Worm (Caenorhabditis elegans) whole organism, L1 larva: Measurements from ENCODE around the gene dyn-1.

Experiments used
- C34B4.2 ChIP-seq: sonication (generic microtip); optimal IDR thresholded peaks from 2 replicates; lab custom pipeline; 2017; ENCODE audit warnings: mild to moderate bottlenecking, missing genetic modification characterization, missing compliant biosample characterization
- aly-2 ChIP-seq: fragments of 150-350 bp; optimal IDR thresholded peaks from 2 replicates; lab custom pipeline; 2014; ENCODE audit warnings: missing biosample characterization, missing genetic modification characterization
- ama-1 ChIP-seq: fragments of 150-350 bp; optimal IDR thresholded peaks from 2 replicates; lab custom pipeline; 2014
- ceh-8 ChIP-seq: fragments of 200-800 bp; sonication (Bioruptor generic); optimal IDR thresholded peaks from 2 replicates; lab custom pipeline; 2018; ENCODE audit warnings: mild to moderate bottlenecking, missing genetic modification characterization, moderate library complexity, missing compliant biosample characterization
- ceh-82 ChIP-seq, 3 experiments: fragments of 150-350 bp in 1 of 3; sonication (generic microtip) in 2 of 3; optimal IDR thresholded peaks; 2 replicates each; lab custom pipeline; 2014 to 2017; ENCODE audit warnings: missing biosample characterization in 3 of 3, missing genetic modification characterization in 3 of 3
- dpl-1 ChIP-seq, 3 experiments: fragments of 150-350 bp in 2 of 3; sonication (generic microtip) in 1 of 3; optimal IDR thresholded peaks; 2 replicates each; lab custom pipeline; 2014 to 2017; ENCODE audit warnings: missing biosample characterization in 3 of 3, missing genetic modification characterization in 3 of 3, missing genetic modification reagents in 3 of 3
- dsc-1 ChIP-seq: sonication (generic microtip); optimal IDR thresholded peaks from 2 replicates; lab custom pipeline; 2016; ENCODE audit warnings: mild to moderate bottlenecking, missing genetic modification characterization, missing compliant biosample characterization
- efl-1 ChIP-seq, 4 experiments: fragments of 150-350 bp; optimal IDR thresholded peaks in 3 of 4; peaks in 1 of 4; 1 replicate in 1 of 4; 2 replicates in 3 of 4; lab custom pipeline; 2014; ENCODE audit warnings: missing biosample characterization in 2 of 4, missing genetic modification characterization in 2 of 4, missing genetic modification reagents in 2 of 4
- fkh-8 ChIP-seq: sonication (generic microtip); optimal IDR thresholded peaks from 2 replicates; lab custom pipeline; 2016; ENCODE audit warnings: mild to moderate bottlenecking, missing genetic modification characterization, missing compliant biosample characterization
- grh-1 ChIP-seq: fragments of 200-800 bp; sonication (Bioruptor generic); IDR thresholded peaks from 2 replicates; pipeline ENCODE4 v1.3.6; 2022; ENCODE audit warnings: missing genetic modification reagents, missing genetic modification characterization, missing compliant biosample characterization
- hlh-17 ChIP-seq: fragments of 200-800 bp; sonication (Bioruptor generic); optimal IDR thresholded peaks from 2 replicates; lab custom pipeline; 2018; ENCODE audit warnings: missing genetic modification characterization, mild to moderate bottlenecking, missing compliant biosample characterization, moderate library complexity, borderline replicate concordance
- hlh-4 ChIP-seq: sonication (generic microtip); optimal IDR thresholded peaks from 2 replicates; lab custom pipeline; 2016; ENCODE audit warnings: mild to moderate bottlenecking, missing genetic modification characterization, missing compliant biosample characterization
- irx-1 ChIP-seq: sonication (generic microtip); optimal IDR thresholded peaks from 2 replicates; lab custom pipeline; 2016; ENCODE audit warnings: missing genetic modification characterization, missing compliant biosample characterization
- jun-1 ChIP-seq: fragments of 150-350 bp; optimal IDR thresholded peaks from 2 replicates; lab custom pipeline; 2014; ENCODE audit warnings: missing biosample characterization, missing genetic modification reagents, missing genetic modification characterization
- lin-13 ChIP-seq: fragments of 150-350 bp; optimal IDR thresholded peaks from 2 replicates; lab custom pipeline; 2014; ENCODE audit warnings: missing biosample characterization, missing genetic modification reagents, missing genetic modification characterization
- lin-14 ChIP-seq: fragments of 200-800 bp; sonication (Bioruptor generic); optimal IDR thresholded peaks from 2 replicates; lab custom pipeline; 2018; ENCODE audit warnings: mild to moderate bottlenecking, missing genetic modification characterization, moderate library complexity, missing compliant biosample characterization
- lin-39 ChIP-seq: fragments of 150-350 bp; optimal IDR thresholded peaks from 2 replicates; lab custom pipeline; 2014; ENCODE audit warnings: missing biosample characterization, missing genetic modification reagents, missing genetic modification characterization
- lir-3 ChIP-seq: sonication (generic microtip); optimal IDR thresholded peaks from 2 replicates; lab custom pipeline; 2016; ENCODE audit warnings: mild to moderate bottlenecking, missing genetic modification characterization, moderate library complexity, missing compliant biosample characterization; ENCODE audit not compliant: poor library complexity
- lsy-2 ChIP-seq, 2 experiments: fragments of 150-350 bp; optimal IDR thresholded peaks; 2 replicates each; lab custom pipeline; 2014; ENCODE audit warnings: missing biosample characterization in 2 of 2, missing genetic modification characterization in 2 of 2
- mdl-1 ChIP-seq, 2 experiments: fragments of 150-350 bp; optimal IDR thresholded peaks; 2 replicates each; lab custom pipeline; 2014 to 2017; ENCODE audit warnings: missing biosample characterization in 2 of 2, missing genetic modification characterization in 2 of 2, inconsistent platforms in 1 of 2
- mep-1 ChIP-seq: fragments of 150-350 bp; optimal IDR thresholded peaks from 2 replicates; lab custom pipeline; 2014; ENCODE audit warnings: missing biosample characterization, missing genetic modification characterization
- nhr-11 ChIP-seq: fragments of 150-350 bp; optimal IDR thresholded peaks from 2 replicates; lab custom pipeline; 2014; ENCODE audit warnings: missing biosample characterization, missing genetic modification characterization
- nhr-12 ChIP-seq: sonication (generic microtip); optimal IDR thresholded peaks from 2 replicates; lab custom pipeline; 2017; ENCODE audit warnings: missing biosample characterization, missing genetic modification characterization
- nhr-20 ChIP-seq: sonication (generic microtip); optimal IDR thresholded peaks from 2 replicates; lab custom pipeline; 2016; ENCODE audit warnings: mild to moderate bottlenecking, missing genetic modification characterization, missing compliant biosample characterization
- nhr-28 ChIP-seq: fragments of 150-350 bp; optimal IDR thresholded peaks from 2 replicates; lab custom pipeline; 2014; ENCODE audit warnings: missing biosample characterization, missing genetic modification characterization
- nhr-71 ChIP-seq: sonication (generic microtip); optimal IDR thresholded peaks from 2 replicates; lab custom pipeline; 2016; ENCODE audit warnings: mild to moderate bottlenecking, missing genetic modification characterization, moderate library complexity, missing compliant biosample characterization
- nhr-84 ChIP-seq: sonication (generic microtip); optimal IDR thresholded peaks from 2 replicates; lab custom pipeline; 2017; ENCODE audit warnings: missing biosample characterization, missing genetic modification characterization
- nhr-85 ChIP-seq: sonication (generic microtip); peaks from one replicate; lab custom pipeline; 2016; ENCODE audit warnings: missing genetic modification characterization, inconsistent platforms, missing compliant biosample characterization
- pqm-1 ChIP-seq: sonication (generic microtip); optimal IDR thresholded peaks from 3 replicates; lab custom pipeline; 2017; ENCODE audit warnings: missing biosample characterization, missing genetic modification characterization
- rnt-1 ChIP-seq: sonication (generic microtip); optimal IDR thresholded peaks from 2 replicates; lab custom pipeline; 2016; ENCODE audit warnings: mild to moderate bottlenecking, missing genetic modification characterization, moderate library complexity, missing compliant biosample characterization
- skn-1 ChIP-seq: fragments of 150-350 bp; optimal IDR thresholded peaks from 2 replicates; lab custom pipeline; 2014; ENCODE audit warnings: missing biosample characterization, missing genetic modification characterization
- snpc-4 ChIP-seq: fragments of 150-350 bp; optimal IDR thresholded peaks from 2 replicates; lab custom pipeline; 2014; ENCODE audit warnings: missing biosample characterization, missing genetic modification characterization
- sup-37 ChIP-seq: fragments of 200-800 bp; sonication (Bioruptor generic); optimal IDR thresholded peaks from 2 replicates; lab custom pipeline; 2018; ENCODE audit warnings: mild to moderate bottlenecking, missing genetic modification characterization, missing compliant biosample characterization
- swsn-7 ChIP-seq: sonication (generic microtip); optimal IDR thresholded peaks from 2 replicates; lab custom pipeline; 2016; ENCODE audit warnings: missing genetic modification characterization, missing compliant biosample characterization
- unc-86 ChIP-seq: sonication (generic microtip); optimal IDR thresholded peaks from 2 replicates; lab custom pipeline; 2016; ENCODE audit warnings: missing genetic modification characterization, missing compliant biosample characterization
- vab-15 ChIP-seq: sonication (generic microtip); optimal IDR thresholded peaks from 2 replicates; lab custom pipeline; 2017; ENCODE audit warnings: missing genotype, mild to moderate bottlenecking, missing genetic modification characterization, missing compliant biosample characterization
- zip-4 ChIP-seq: fragments of 200-800 bp; sonication (Bioruptor generic); optimal IDR thresholded peaks from 2 replicates; lab custom pipeline; 2018; ENCODE audit warnings: mild to moderate bottlenecking, missing genetic modification characterization, moderate library complexity, missing compliant biosample characterization
- ztf-11 ChIP-seq, 2 experiments: sonication (generic microtip); optimal IDR thresholded peaks; 2 replicates each; lab custom pipeline; 2016 to 2017; ENCODE audit warnings: missing genetic modification characterization in 2 of 2, missing biosample characterization in 1 of 2, missing compliant biosample characterization in 1 of 2
- ztf-4 ChIP-seq: fragments of 150-350 bp; optimal IDR thresholded peaks from 2 replicates; lab custom pipeline; 2014; ENCODE audit warnings: missing biosample characterization, missing genetic modification characterization

The dyn-1 gene

DNA sequence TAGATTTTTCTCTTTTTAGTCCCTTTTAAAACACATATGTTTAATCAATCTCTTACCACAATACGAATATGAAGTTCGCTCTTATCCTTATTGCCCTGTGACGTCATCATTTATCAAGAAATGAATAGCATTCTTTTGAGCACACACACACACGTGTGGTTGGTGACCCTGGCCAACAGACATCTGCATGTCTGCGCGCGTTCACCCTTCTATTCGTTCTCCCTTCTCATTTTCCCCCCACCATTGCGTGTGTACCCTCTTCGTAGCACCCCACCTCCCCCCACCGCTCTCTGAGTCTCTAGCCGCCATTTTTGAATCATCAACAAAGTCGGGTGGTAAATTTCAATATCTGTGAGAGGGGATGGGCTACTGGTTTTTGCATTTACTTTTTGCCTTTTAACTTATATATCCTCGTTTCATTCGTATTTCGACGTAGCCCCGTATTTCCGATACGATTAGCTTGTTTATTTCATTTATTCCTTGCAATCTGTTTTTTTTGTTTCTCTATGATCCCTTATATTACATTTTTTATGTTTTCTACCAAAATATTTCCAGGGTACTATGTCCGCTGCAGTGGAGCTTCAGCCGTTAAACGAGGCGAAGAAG is 31.9 kb downstream of the dyn-1 start, which contains the start of gene ent-2:
ent-2 (plus strand) TSS at position 556 of the 606 bp plus-strand sequence.
- TF ChIP-seq fkh-8 (tag; lab: Kevin White, UChicago) = peak; percentile 86
- peak; percentile 58 for TF ChIP-seq dsc-1 (tag; lab: Kevin White, UChicago)
- no peak for TF ChIP-seq ztf-4 (tag; lab: Kevin White, UChicago)
- peak in 1 of 3 experiments; percentile 17 for TF ChIP-seq dpl-1 (GFP tag; optimal IDR thresholded peaks at IDR 0.05; lab: Kevin White, UChicago)
- no peak for TF ChIP-seq lir-3 (tag; lab: Kevin White, UChicago)
- peak in 1 of 2 experiments; percentile 31 for TF ChIP-seq mdl-1 (tag; optimal IDR thresholded peaks at IDR 0.05; lab: Kevin White, UChicago)
- TF ChIP-seq lin-14 (GFP tag; lab: Kevin White, UChicago) = peak; percentile 75
- no peak for TF ChIP-seq irx-1 (tag; lab: Kevin White, UChicago)
- no peak for TF ChIP-seq lin-13 (GFP tag; lab: Kevin White, UChicago)
- TF ChIP-seq lsy-2 (tag; optimal IDR thresholded peaks at IDR 0.05; lab: Kevin White, UChicago) = peak in 1 of 2 experiments; percentile 15
- no peak for TF ChIP-seq nhr-12
- TF ChIP-seq ama-1 (lab: Kevin White, UChicago) = no peak
- TF ChIP-seq vab-15 = no peak
- peak; percentile 0 for TF ChIP-seq skn-1 (tag; lab: Kevin White, UChicago)
- no peak for TF ChIP-seq nhr-20 (tag; lab: Kevin White, UChicago)
- no peak for TF ChIP-seq sup-37 (GFP tag; lab: Kevin White, UChicago)
- TF ChIP-seq nhr-85 (tag; lab: Kevin White, UChicago) = peak; percentile 27
- TF ChIP-seq hlh-17 = no peak
- TF ChIP-seq efl-1 (optimal IDR thresholded peaks at IDR 0.05; lab: Kevin White, UChicago) = peak in 1 of 2 experiments; percentile 9
- peak in 1 of 2 experiments; percentile 85 for TF ChIP-seq efl-1 (GFP tag; optimal IDR thresholded peaks at IDR 0.05 in 1 of 2; lab: Kevin White, UChicago)
- TF ChIP-seq unc-86 (tag; lab: Kevin White, UChicago) = no peak
- TF ChIP-seq jun-1 (tag; lab: Kevin White, UChicago) = no peak
- TF ChIP-seq aly-2 (tag; lab: Kevin White, UChicago) = no peak
- TF ChIP-seq mep-1 (tag; lab: Kevin White, UChicago) = peak; percentile 13
- TF ChIP-seq nhr-84 = no peak
- peak in 1 of 3 experiments; percentile 33 for TF ChIP-seq ceh-82 (tag; optimal IDR thresholded peaks at IDR 0.05; lab: Kevin White, UChicago)
- no peak for TF ChIP-seq ceh-8 (GFP tag; lab: Kevin White, UChicago)
- TF ChIP-seq nhr-71 (tag; lab: Kevin White, UChicago) = no peak

DNA sequence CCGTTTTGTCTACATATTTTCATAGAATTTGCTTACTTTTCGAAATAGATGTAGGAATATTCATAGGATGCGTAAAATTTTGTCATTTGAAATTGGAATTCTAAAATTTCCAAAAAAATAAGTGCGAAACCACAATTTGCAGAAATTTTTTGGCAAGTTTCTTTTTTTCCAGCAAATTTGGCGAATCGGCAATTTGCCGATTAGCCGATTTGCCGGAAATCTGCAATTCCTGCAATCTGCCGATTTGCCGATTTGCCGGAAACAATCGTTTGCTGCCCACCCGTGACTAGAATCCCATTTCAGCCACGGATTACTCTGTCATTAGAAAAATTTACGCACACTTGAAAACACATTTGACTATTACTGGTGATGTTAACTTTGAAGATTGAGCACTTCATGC is 35.5 kb downstream of the dyn-1 start:
- TF ChIP-seq nhr-71 (tag; lab: Kevin White, UChicago) = no peak
- TF ChIP-seq pqm-1 (tag; lab: Kevin White, UChicago) = no peak
- TF ChIP-seq lin-39 = no peak
- TF ChIP-seq grh-1 (GFP tag; lab: Robert Waterston, UW) = no peak
- TF ChIP-seq ceh-8 (GFP tag; lab: Kevin White, UChicago) = no peak
- no peak for TF ChIP-seq hlh-17
- TF ChIP-seq hlh-4 = no peak
- no peak for TF ChIP-seq nhr-11 (tag; lab: Kevin White, UChicago)
- TF ChIP-seq rnt-1 = no peak
- TF ChIP-seq C34B4.2 (tag; lab: Kevin White, UChicago) = no peak
- no peak for TF ChIP-seq ztf-11 (tag; optimal IDR thresholded peaks at IDR 0.05; lab: Kevin White, UChicago)
- TF ChIP-seq snpc-4 (tag; lab: Kevin White, UChicago) = no peak
- TF ChIP-seq skn-1 (tag; lab: Kevin White, UChicago) = no peak
- no peak for TF ChIP-seq swsn-7 (tag; lab: Kevin White, UChicago)
- no peak for TF ChIP-seq zip-4 (GFP tag; lab: Kevin White, UChicago)
- TF ChIP-seq sup-37 (GFP tag; lab: Kevin White, UChicago) = no peak
- TF ChIP-seq lir-3 (tag; lab: Kevin White, UChicago) = no peak
- TF ChIP-seq nhr-28 (tag; lab: Kevin White, UChicago) = no peak
